Worm (Caenorhabditis elegans) whole organism, L3 larva: ENCODE results near the gene fbxb-107.
A peak's percentile ranks its signal among the peaks of the same experiment; 100 is the strongest.

Experiments
- ZK546.5 ChIP-seq: sonication (generic microtip); optimal IDR thresholded peaks from 2 replicates; lab custom pipeline; 2017; ENCODE audit warnings: missing biosample characterization, missing genetic modification characterization
- aly-2 ChIP-seq: fragments of 150-350 bp; optimal IDR thresholded peaks from 2 replicates; lab custom pipeline; 2014; ENCODE audit warnings: missing biosample characterization, missing genetic modification characterization
- ama-1 ChIP-seq: fragments of 150-350 bp; optimal IDR thresholded peaks from 2 replicates; lab custom pipeline; 2018
- ceh-16 ChIP-seq: sonication (generic microtip); optimal IDR thresholded peaks from 2 replicates; lab custom pipeline; 2017; ENCODE audit warnings: missing biosample characterization, missing genetic modification characterization
- ceh-28 ChIP-seq: fragments of 150-350 bp; optimal IDR thresholded peaks from 2 replicates; lab custom pipeline; 2014; ENCODE audit warnings: missing biosample characterization, missing genetic modification reagents, missing genetic modification characterization
- ceh-82 ChIP-seq: fragments of 150-350 bp; optimal IDR thresholded peaks from 2 replicates; lab custom pipeline; 2014; ENCODE audit warnings: missing biosample characterization, missing genetic modification characterization
- daf-12 ChIP-seq: fragments of 150-350 bp; optimal IDR thresholded peaks from 2 replicates; lab custom pipeline; 2014; ENCODE audit warnings: missing biosample characterization, missing genetic modification reagents, missing genetic modification characterization
- elt-3 ChIP-seq, 3 experiments: fragments of 150-350 bp in 1 of 3; sonication (generic microtip) in 2 of 3; optimal IDR thresholded peaks; 2 replicates in 2 of 3; 4 replicates in 1 of 3; lab custom pipeline; 2014 to 2017; ENCODE audit warnings: missing biosample characterization in 3 of 3, missing genetic modification characterization in 3 of 3
- eor-1 ChIP-seq, 2 experiments: fragments of 150-350 bp; optimal IDR thresholded peaks; 2 replicates each; lab custom pipeline; 2014 to 2018; ENCODE audit warnings: missing biosample characterization in 2 of 2, missing genetic modification characterization in 2 of 2
- fkh-10 ChIP-seq: sonication (generic microtip); optimal IDR thresholded peaks from 2 replicates; lab custom pipeline; 2017; ENCODE audit warnings: missing biosample characterization, missing genetic modification reagents, missing genetic modification characterization
- fkh-2 ChIP-seq: fragments of 150-350 bp; optimal IDR thresholded peaks from 2 replicates; lab custom pipeline; 2014; ENCODE audit warnings: missing biosample characterization, missing genetic modification reagents, missing genetic modification characterization
- hmg-11 ChIP-seq: sonication (generic microtip); optimal IDR thresholded peaks from 2 replicates; lab custom pipeline; 2016; ENCODE audit warnings: missing genetic modification characterization, missing compliant biosample characterization
- jun-1 ChIP-seq: fragments of 150-350 bp; optimal IDR thresholded peaks from 2 replicates; lab custom pipeline; 2014; ENCODE audit warnings: missing biosample characterization, missing genetic modification reagents, missing genetic modification characterization
- lin-15B ChIP-seq: fragments of 150-350 bp; optimal IDR thresholded peaks from 2 replicates; lab custom pipeline; 2014; ENCODE audit warnings: missing biosample characterization, missing genetic modification characterization
- lin-39 ChIP-seq: fragments of 150-350 bp; optimal IDR thresholded peaks from 2 replicates; lab custom pipeline; 2018; ENCODE audit warnings: missing biosample characterization, missing genetic modification reagents, missing genetic modification characterization
- mdl-1 ChIP-seq: fragments of 150-350 bp; optimal IDR thresholded peaks from 2 replicates; lab custom pipeline; 2014; ENCODE audit warnings: missing biosample characterization, missing genetic modification characterization
- mml-1 ChIP-seq: fragments of 150-350 bp; sonication (generic microtip); optimal IDR thresholded peaks from 3 replicates; lab custom pipeline; 2014; ENCODE audit warnings: missing biosample characterization, missing genetic modification characterization
- nfya-1 ChIP-seq: sonication (generic microtip); optimal IDR thresholded peaks from 2 replicates; lab custom pipeline; 2017; ENCODE audit warnings: missing genetic modification characterization, mild to moderate bottlenecking, missing compliant biosample characterization, antibody characterized with exemption, moderate library complexity; ENCODE audit not compliant: insufficient read depth
- nhr-11 ChIP-seq: fragments of 150-350 bp; optimal IDR thresholded peaks from 2 replicates; lab custom pipeline; 2014; ENCODE audit warnings: missing biosample characterization, missing genetic modification characterization
- nhr-23 ChIP-seq: fragments of 150-350 bp; optimal IDR thresholded peaks from 2 replicates; lab custom pipeline; 2014; ENCODE audit warnings: missing biosample characterization, missing genetic modification reagents, missing genetic modification characterization
- nhr-237 ChIP-seq: fragments of 150-350 bp; optimal IDR thresholded peaks from 2 replicates; lab custom pipeline; 2014; ENCODE audit warnings: missing biosample characterization, missing genetic modification characterization
- nhr-28 ChIP-seq: fragments of 150-350 bp; optimal IDR thresholded peaks from 2 replicates; lab custom pipeline; 2014; ENCODE audit warnings: missing biosample characterization, missing genetic modification characterization
- nhr-67 ChIP-seq: fragments of 150-350 bp; optimal IDR thresholded peaks from 2 replicates; lab custom pipeline; 2014; ENCODE audit warnings: missing biosample characterization, missing genetic modification characterization
- nhr-76 ChIP-seq: fragments of 150-350 bp; sonication (generic microtip); optimal IDR thresholded peaks from 5 replicates; lab custom pipeline; 2014; ENCODE audit warnings: missing biosample characterization, missing genetic modification characterization
- nhr-77 ChIP-seq: fragments of 150-350 bp; optimal IDR thresholded peaks from 2 replicates; lab custom pipeline; 2014; ENCODE audit warnings: missing biosample characterization, missing genetic modification characterization
- pha-4 ChIP-seq: fragments of 150-350 bp; optimal IDR thresholded peaks from 2 replicates; lab custom pipeline; 2014; ENCODE audit warnings: missing biosample characterization, missing genetic modification reagents, missing genetic modification characterization
- pqm-1 ChIP-seq: fragments of 150-350 bp; optimal IDR thresholded peaks from 2 replicates; lab custom pipeline; 2017; ENCODE audit warnings: missing biosample characterization, missing genetic modification characterization, inconsistent platforms
- sea-2 ChIP-seq: fragments of 150-350 bp; sonication (generic microtip); optimal IDR thresholded peaks from 4 replicates; lab custom pipeline; 2014; ENCODE audit warnings: missing biosample characterization, missing genetic modification reagents, missing genetic modification characterization
- skn-1 ChIP-seq: fragments of 150-350 bp; optimal IDR thresholded peaks from 2 replicates; lab custom pipeline; 2014; ENCODE audit warnings: missing biosample characterization, missing genetic modification characterization
- snpc-4 ChIP-seq: fragments of 150-350 bp; optimal IDR thresholded peaks from 2 replicates; lab custom pipeline; 2014; ENCODE audit warnings: missing biosample characterization, missing genetic modification characterization
- tbx-2 ChIP-seq: sonication (generic microtip); optimal IDR thresholded peaks from 2 replicates; lab custom pipeline; 2016; ENCODE audit warnings: mild to moderate bottlenecking, missing genetic modification characterization, missing compliant biosample characterization
- unc-39 ChIP-seq: sonication (generic microtip); optimal IDR thresholded peaks from 4 replicates; lab custom pipeline; 2017; ENCODE audit warnings: missing biosample characterization, missing genetic modification characterization
- unc-62 ChIP-seq: fragments of 150-350 bp; sonication (generic microtip); optimal IDR thresholded peaks from 4 replicates; lab custom pipeline; 2014; ENCODE audit warnings: missing biosample characterization, missing genetic modification reagents, missing genetic modification characterization
- zag-1 ChIP-seq: fragments of 150-350 bp; optimal IDR thresholded peaks from 2 replicates; lab custom pipeline; 2014; ENCODE audit warnings: missing biosample characterization, missing genetic modification characterization
- ztf-11 ChIP-seq: fragments of 150-350 bp; optimal IDR thresholded peaks from 2 replicates; lab custom pipeline; 2014; ENCODE audit warnings: missing biosample characterization, missing genetic modification characterization
- ztf-4 ChIP-seq: fragments of 150-350 bp; optimal IDR thresholded peaks from 2 replicates; lab custom pipeline; 2014; ENCODE audit warnings: missing biosample characterization, missing genetic modification characterization

Gene fbxb-107

DNA sequence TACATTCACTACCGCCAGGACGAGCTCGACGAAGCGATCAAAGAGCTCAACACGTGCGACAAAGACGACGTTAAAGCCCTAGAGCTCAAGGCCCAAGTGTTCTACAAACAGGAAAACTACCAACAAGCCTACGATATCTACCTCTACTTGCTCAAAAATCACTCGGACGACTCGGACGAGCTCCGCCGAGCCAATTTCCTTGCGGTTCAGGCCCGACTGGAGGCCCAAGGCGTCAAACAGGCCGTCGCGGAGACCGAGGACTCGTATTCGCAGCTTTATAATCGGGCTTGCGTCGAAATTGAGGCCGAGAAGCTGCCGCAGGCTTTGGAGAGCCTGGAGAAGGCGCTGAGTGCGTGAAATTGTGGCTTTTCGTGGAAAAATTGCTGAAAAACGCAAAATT lies 29.3 kb downstream of the fbxb-107 start:
- no peak for TF ChIP-seq ceh-82
- TF ChIP-seq, all 47 proteins: peak for 0

DNA sequence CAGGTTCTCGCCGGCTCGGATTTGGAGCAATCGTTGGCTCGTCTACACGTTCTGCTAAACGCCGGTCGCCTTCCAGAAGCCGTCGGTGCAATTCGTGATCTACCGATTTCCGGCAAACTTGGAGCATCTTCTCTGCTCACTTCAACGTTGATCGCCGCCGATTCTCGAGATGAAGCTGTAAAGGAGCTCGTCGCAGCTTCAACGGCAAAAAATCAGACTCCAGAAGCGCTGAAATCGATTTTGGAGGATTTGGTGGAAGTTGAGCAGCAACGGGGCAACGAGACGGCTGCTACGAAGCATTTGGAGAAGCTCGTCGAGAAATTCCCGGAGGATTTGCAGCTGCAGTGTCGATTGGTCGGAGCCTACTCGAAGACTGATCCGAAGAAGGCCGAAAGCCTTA lies 33.1 kb downstream of the fbxb-107 start:
- TF ChIP-seq unc-39 (tag; lab: Kevin White, UChicago) (no peak), lin-39 (tag; lab: Kevin White, UChicago) (no peak), nhr-11 (tag; lab: Kevin White, UChicago) (no peak), nhr-76 (no peak), mml-1 (tag; lab: Kevin White, UChicago) (no peak), pqm-1 (tag; lab: Kevin White, UChicago) (no peak), tbx-2 (tag; lab: Kevin White, UChicago) (no peak), sea-2 (GFP tag; lab: Kevin White, UChicago) (no peak), nhr-28 (no peak), jun-1 (tag; lab: Kevin White, UChicago) (no peak), ceh-82 (no peak), snpc-4 (tag; lab: Kevin White, UChicago) (no peak), nhr-23 (tag; lab: Kevin White, UChicago) (no peak), nhr-77 (tag; lab: Kevin White, UChicago) (no peak), fkh-2 (tag; lab: Kevin White, UChicago) (no peak), hmg-11 (tag; lab: Kevin White, UChicago) (no peak), elt-3 (tag; optimal IDR thresholded peaks at IDR 0.05; lab: Kevin White, UChicago) (no peak), nhr-237 (tag; lab: Kevin White, UChicago) (no peak)
- TF ChIP-seq, all 47 proteins: peak for 0

DNA sequence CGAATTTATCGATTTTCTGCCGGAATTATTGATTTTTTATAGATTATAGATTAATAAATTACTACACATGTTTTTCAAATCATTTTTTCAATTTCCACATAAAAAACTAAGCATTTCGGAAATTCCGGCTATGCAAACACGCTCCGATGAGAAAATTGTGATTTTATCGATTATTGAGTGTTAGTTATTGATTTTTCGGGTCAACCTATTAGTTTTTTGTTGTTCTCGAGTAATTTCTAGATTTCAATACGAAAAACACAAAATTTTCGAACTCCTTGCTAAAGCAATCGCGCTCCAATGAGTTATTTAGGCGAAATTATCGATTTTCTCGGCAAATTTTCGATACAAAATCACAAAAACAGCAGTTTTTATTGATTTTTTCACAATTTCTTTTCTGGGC lies 36.8 kb downstream of the fbxb-107 start:
- TF ChIP-seq nhr-77 (tag; lab: Kevin White, UChicago) (no peak), ceh-28 (tag; lab: Kevin White, UChicago) (peak; percentile 75)

DNA sequence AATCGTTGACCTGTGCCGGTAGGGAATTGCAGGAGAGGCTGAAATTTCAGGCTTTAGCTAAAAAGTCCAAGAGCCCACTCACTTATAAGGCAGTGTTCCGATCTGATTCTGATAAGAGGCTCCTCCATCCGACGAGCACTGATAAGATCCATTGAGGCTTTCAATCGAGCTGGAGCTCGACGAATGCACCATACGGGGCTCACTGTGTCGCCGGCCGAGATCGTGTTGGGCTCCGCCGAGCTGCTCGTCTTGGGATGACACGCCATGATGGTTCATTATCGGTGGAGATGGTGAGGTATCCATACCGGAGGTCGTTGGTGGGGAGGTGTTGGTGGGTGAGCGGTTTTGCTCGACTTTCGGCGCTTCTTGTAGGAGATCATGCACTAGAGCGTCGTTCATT lies 37.9 kb downstream of the fbxb-107 start:
- no peak for TF ChIP-seq daf-12
- TF ChIP-seq ceh-16 (tag; lab: Kevin White, UChicago), result no peak
- TF ChIP-seq nfya-1 (tag; lab: Kevin White, UChicago), result no peak
- TF ChIP-seq fkh-10 (GFP tag; lab: Kevin White, UChicago), result no peak
- no peak for TF ChIP-seq ceh-82
- no peak for TF ChIP-seq aly-2 (tag; lab: Kevin White, UChicago)
- TF ChIP-seq ZK546.5 (tag; lab: Kevin White, UChicago), result no peak
- no peak for TF ChIP-seq zag-1 (tag; lab: Kevin White, UChicago)

DNA sequence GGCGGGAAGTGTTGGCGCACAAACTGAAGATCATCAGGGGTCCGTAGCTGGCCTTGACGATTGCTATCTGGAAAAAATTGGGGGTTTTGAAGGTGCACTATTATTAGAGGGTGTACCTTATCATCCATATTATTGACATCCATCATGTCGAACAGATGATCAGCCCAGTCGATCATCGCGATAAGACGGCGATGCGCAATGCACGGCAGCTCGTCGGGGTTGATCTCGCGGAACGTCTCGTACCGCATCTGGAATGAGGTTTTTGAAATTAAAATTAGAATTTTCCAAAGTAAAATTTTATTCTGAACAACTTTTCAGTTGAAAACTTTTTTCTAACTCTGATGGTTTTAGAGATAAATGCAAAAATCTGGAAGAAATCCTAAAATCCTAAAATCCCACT lies 39.4 kb downstream of the fbxb-107 start:
- no peak for TF ChIP-seq nhr-67 (tag; lab: Kevin White, UChicago)
- TF ChIP-seq mdl-1 (tag; lab: Kevin White, UChicago), result no peak
- no peak for TF ChIP-seq nhr-11 (tag; lab: Kevin White, UChicago)
- no peak for TF ChIP-seq ztf-4
- no peak for TF ChIP-seq unc-62 (GFP tag; lab: Kevin White, UChicago)
- TF ChIP-seq ama-1 (lab: Kevin White, UChicago), result no peak
- no peak for TF ChIP-seq ZK546.5 (tag; lab: Kevin White, UChicago)
- no peak for TF ChIP-seq ztf-11 (tag; lab: Kevin White, UChicago)
- no peak for TF ChIP-seq eor-1 (tag; optimal IDR thresholded peaks at IDR 0.05; lab: Kevin White, UChicago)
- TF ChIP-seq fkh-2 (tag; lab: Kevin White, UChicago), result no peak
- TF ChIP-seq lin-15B (tag; lab: Kevin White, UChicago), result no peak
- no peak for TF ChIP-seq pha-4 (tag; lab: Kevin White, UChicago)
- no peak for TF ChIP-seq skn-1 (tag; lab: Kevin White, UChicago)
